Worm (Caenorhabditis elegans): ENCODE measurements around the gene gst-15.

gst-15 gene

DNA sequence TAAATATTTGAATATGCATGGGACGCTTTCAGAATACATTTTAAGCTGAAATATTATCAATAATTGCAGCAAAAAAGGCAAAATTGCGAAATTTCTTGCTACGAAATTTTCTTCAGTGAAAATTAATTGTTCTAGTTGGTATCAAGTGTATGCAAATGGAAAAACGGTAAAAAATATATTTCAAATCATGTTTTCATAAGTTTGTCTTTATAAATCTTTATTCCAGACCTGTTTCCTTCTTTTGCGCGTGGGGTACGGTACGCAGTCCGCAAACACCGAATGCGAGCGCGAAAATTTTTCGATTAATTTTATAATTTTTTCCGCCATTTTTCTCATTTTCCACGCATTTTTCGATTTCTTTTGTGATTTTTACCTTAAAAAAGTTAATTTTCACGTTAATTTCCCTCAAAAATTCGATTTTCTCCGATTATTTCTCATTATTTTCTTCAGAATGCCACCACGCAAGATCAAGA, 16.5 kb downstream of the gst-15 start, which contains the start of the genes fbxc-23 and csc-1 (continued):
- TF ChIP-seq B0019.2 (GFP tag; conservative IDR thresholded peaks at IDR 0.05) = peak; percentile 47; the same call in 1 of the 2 replicates
- no peak for TF ChIP-seq hmg-20 (GFP tag; IDR thresholded peaks at IDR 0.05)
- TF ChIP-seq hlh-12 (tag; optimal IDR thresholded peaks at IDR 0.05) = no peak
- TF ChIP-seq snpc-4 (GFP tag; optimal IDR thresholded peaks at IDR 0.05) = no peak
- peak in 3 of 4 experiments; percentile 15 to 76 (median 53) for TF ChIP-seq snpc-4 (tag; optimal IDR thresholded peaks at IDR 0.05)
- no peak for TF ChIP-seq nfyb-1 (GFP tag; IDR thresholded peaks at IDR 0.05)
- no peak for TF ChIP-seq lin-40 (tag; optimal IDR thresholded peaks at IDR 0.05)
- no peak for TF ChIP-seq ztf-3 (GFP tag; optimal IDR thresholded peaks at IDR 0.05)
- no peak for TF ChIP-seq T26A5.8 (tag; optimal IDR thresholded peaks at IDR 0.05)
- TF ChIP-seq Y79H2A.3 (GFP tag; conservative IDR thresholded peaks at IDR 0.05) = no peak
- no peak for TF ChIP-seq T07F8.4 (tag; optimal IDR thresholded peaks at IDR 0.05)
- TF ChIP-seq ztf-26 (tag; optimal IDR thresholded peaks at IDR 0.05) = no peak
- TF ChIP-seq attf-6 (GFP tag; IDR thresholded peaks at IDR 0.05) = no peak
- peak; percentile 88 for TF ChIP-seq dpl-1 (GFP tag; optimal IDR thresholded peaks at IDR 0.05)
- no peak for TF ChIP-seq cebp-1 (GFP tag; IDR thresholded peaks at IDR 0.05)
- peak; percentile 34 for TF ChIP-seq cebp-1 (tag; optimal IDR thresholded peaks at IDR 0.05)
- no peak for TF ChIP-seq ZK185.1 (tag; optimal IDR thresholded peaks at IDR 0.05; ENCODE audit: poor library complexity, severe bottlenecking)
- no peak for TF ChIP-seq unc-62 (GFP tag; optimal IDR thresholded peaks at IDR 0.05)
- TF ChIP-seq nfya-1 (tag; optimal IDR thresholded peaks at IDR 0.05; ENCODE audit: borderline replicate concordance, insufficient read depth) = no peak
- no peak for TF ChIP-seq fkh-3 (tag; optimal IDR thresholded peaks at IDR 0.05)
- no peak for TF ChIP-seq ceh-79 (tag; optimal IDR thresholded peaks at IDR 0.05)
- TF ChIP-seq F52B5.7 (tag; optimal IDR thresholded peaks at IDR 0.05) = no peak
- no peak for TF ChIP-seq bed-2 (GFP tag; IDR thresholded peaks at IDR 0.05)
- TF ChIP-seq B0035.1 (tag; optimal IDR thresholded peaks at IDR 0.05) = no peak
- no peak for TF ChIP-seq lag-1 (GFP tag; IDR thresholded peaks at IDR 0.05)
- peak; percentile 24 for TF ChIP-seq tbp1 (GFP tag; optimal IDR thresholded peaks at IDR 0.05)
- TF ChIP-seq B0336.3 (GFP tag; IDR thresholded peaks at IDR 0.05) = no peak
- no peak for TF ChIP-seq him-1 (tag; optimal IDR thresholded peaks at IDR 0.05)
- TF ChIP-seq madf-8 (GFP tag; conservative IDR thresholded peaks at IDR 0.05) = peak; percentile 99
- TF ChIP-seq ets-4 (GFP tag; optimal IDR thresholded peaks at IDR 0.05) = no peak
- TF ChIP-seq let-526 (GFP tag; IDR thresholded peaks at IDR 0.05) = no peak
- TF ChIP-seq dpff-1 (tag; optimal IDR thresholded peaks at IDR 0.05) = no peak
- no peak for TF ChIP-seq ceh-100 (GFP tag; IDR thresholded peaks at IDR 0.05)
- no peak for TF ChIP-seq aptf-3 (GFP tag; IDR thresholded peaks at IDR 0.05)
- TF ChIP-seq zim-3 (tag; optimal IDR thresholded peaks at IDR 0.05) = no peak
- peak; percentile 80 for TF ChIP-seq lin-54 (GFP tag; optimal IDR thresholded peaks at IDR 0.05)
- TF ChIP-seq ztf-25 (GFP tag; IDR thresholded peaks at IDR 0.05) = no peak
- TF ChIP-seq ekl-4 (GFP tag; IDR thresholded peaks at IDR 0.05) = no peak
- TF ChIP-seq lin-35 (GFP tag; optimal IDR thresholded peaks at IDR 0.05) = peak in 2 of 3 experiments; percentile 77 to 78
- TF ChIP-seq attf-5 (GFP tag; optimal IDR thresholded peaks at IDR 0.05) = no peak
- no peak for TF ChIP-seq attf-3 (GFP tag; conservative IDR thresholded peaks at IDR 0.05)
- TF ChIP-seq ztf-28 (GFP tag; IDR thresholded peaks at IDR 0.05) = no peak
- TF ChIP-seq snpc-1.1 (tag; optimal IDR thresholded peaks at IDR 0.05; ENCODE audit: insufficient read depth) = peak; percentile 65
- TF ChIP-seq dox-1 (GFP tag; IDR thresholded peaks at IDR 0.05) = peak; percentile 67
- TF ChIP-seq hsf-1 (GFP tag; IDR thresholded peaks at IDR 0.05) = 0 out of 2 replicates have a peak, but pooled peaks have one; percentile 41
- peak; percentile 62 for TF ChIP-seq F49E8.2 (tag; optimal IDR thresholded peaks at IDR 0.05; ENCODE audit: insufficient read depth)
- TF ChIP-seq hmg-1.2 (GFP tag; IDR thresholded peaks at IDR 0.05) = peak; percentile 49; the same call in 1 of the 2 replicates
- peak; percentile 91 for TF ChIP-seq ceh-91 (GFP tag; IDR thresholded peaks at IDR 0.05)
- no peak for TF ChIP-seq F55B11.4 (tag; optimal IDR thresholded peaks at IDR 0.05; ENCODE audit: borderline replicate concordance, insufficient read depth)

All from whole organism, young adult.